Fruit fly (Drosophila melanogaster) whole organism, embryonic: ENCODE results near the gene PIG-B.

Experiments used
- Aef1 ChIP-seq: fragments of 200-800 bp; sonication (Bioruptor generic); IDR thresholded peaks from 3 replicates; pipeline ENCODE4 v1.3.6; 2022; ENCODE audit warnings: missing biosample characterization, missing genetic modification characterization
- Blimp-1 ChIP-seq: fragments of 200-800 bp; sonication (Bioruptor generic); optimal IDR thresholded peaks from 3 replicates; lab custom pipeline; 2018; ENCODE audit warnings: missing biosample characterization, missing genetic modification characterization, mild to moderate bottlenecking, moderate library complexity, missing genetic modification reagents
- CG10267 ChIP-seq: fragments of 200-800 bp; sonication (Bioruptor generic); optimal IDR thresholded peaks from 2 replicates; lab custom pipeline; 2018; ENCODE audit warnings: missing biosample characterization, mild to moderate bottlenecking, missing genetic modification characterization, moderate library complexity
- CG10959 ChIP-seq: fragments of 200-800 bp; sonication (Bioruptor generic); IDR thresholded peaks from 2 replicates; pipeline ENCODE4 v1.3.6; 2022; ENCODE audit warnings: missing biosample characterization, missing genetic modification characterization
- CG11560 ChIP-seq: fragments of 200-800 bp; sonication (Bioruptor generic); IDR thresholded peaks from 3 replicates; pipeline ENCODE4 v1.3.6; 2022; ENCODE audit warnings: missing biosample characterization, missing genetic modification characterization
- CG11695 ChIP-seq: fragments of 200-800 bp; sonication (Bioruptor generic); IDR thresholded peaks from 3 replicates; pipeline ENCODE4 v1.3.6; 2022; ENCODE audit warnings: missing biosample characterization, missing genetic modification characterization
- CG14710 ChIP-seq: fragments of 200-800 bp; sonication (Bioruptor generic); optimal IDR thresholded peaks from 3 replicates; lab custom pipeline; 2019; ENCODE audit warnings: missing biosample characterization, mild to moderate bottlenecking, missing genetic modification characterization, moderate library complexity
- CG17612 ChIP-seq: fragments of 200-800 bp; sonication (Bioruptor generic); IDR thresholded peaks from 2 replicates; pipeline ENCODE4 v1.3.6; 2022; ENCODE audit warnings: missing biosample characterization, missing genetic modification characterization
- CG17912 ChIP-seq: fragments of 200-800 bp; sonication (Bioruptor generic); optimal IDR thresholded peaks from 2 replicates; lab custom pipeline; 2018; ENCODE audit warnings: missing biosample characterization, mild to moderate bottlenecking, missing genetic modification characterization
- CG1792 ChIP-seq: fragments of 200-800 bp; sonication (Bioruptor generic); optimal IDR thresholded peaks from 2 replicates; lab custom pipeline; 2016; ENCODE audit warnings: missing biosample characterization, missing genetic modification characterization
- CG18262 ChIP-seq: fragments of 200-800 bp; optimal IDR thresholded peaks from 3 replicates; lab custom pipeline; 2019; ENCODE audit warnings: missing biosample characterization, mild to moderate bottlenecking, missing genetic modification characterization, moderate library complexity
- CG2199 ChIP-seq: fragments of 200-800 bp; sonication (Bioruptor generic); IDR thresholded peaks from 3 replicates; pipeline ENCODE4 v1.3.6; 2022; ENCODE audit warnings: missing biosample characterization, missing genetic modification characterization
- CG30020 ChIP-seq: fragments of 200-800 bp; optimal IDR thresholded peaks from 2 replicates; lab custom pipeline; 2019; ENCODE audit warnings: missing biosample characterization, mild to moderate bottlenecking, missing genetic modification characterization, moderate library complexity
- CG30431 ChIP-seq: fragments of 200-800 bp; sonication (Bioruptor generic); optimal IDR thresholded peaks from 2 replicates; lab custom pipeline; 2017; ENCODE audit warnings: missing biosample characterization, missing genetic modification characterization
- CG31441 ChIP-seq: fragments of 200-800 bp; sonication (Bioruptor generic); IDR thresholded peaks from 2 replicates; pipeline ENCODE4 v1.3.6; 2022; ENCODE audit warnings: missing biosample characterization, missing genetic modification characterization
- CG33213 ChIP-seq: fragments of 200-800 bp; sonication (Bioruptor generic); optimal IDR thresholded peaks from 3 replicates; lab custom pipeline; 2016; ENCODE audit warnings: missing biosample characterization, missing genetic modification characterization
- CG3847 ChIP-seq: fragments of 200-800 bp; sonication (Bioruptor generic); IDR thresholded peaks from 2 replicates; pipeline ENCODE4 v1.3.6; 2022; ENCODE audit warnings: missing biosample characterization, missing genetic modification characterization
- CG4328 ChIP-seq: fragments of 200-800 bp; sonication (Bioruptor generic); optimal IDR thresholded peaks from 3 replicates; lab custom pipeline; 2017; ENCODE audit warnings: missing biosample characterization, missing genetic modification reagents, missing genetic modification characterization
- CG6765 ChIP-seq: fragments of 200-800 bp; sonication (Bioruptor generic); optimal IDR thresholded peaks from 3 replicates; lab custom pipeline; 2017; ENCODE audit warnings: missing biosample characterization, mild to moderate bottlenecking, missing genetic modification characterization
- CG7372 ChIP-seq: fragments of 200-800 bp; sonication (Bioruptor generic); IDR thresholded peaks from 2 replicates; pipeline ENCODE4 v1.3.6; 2022; ENCODE audit warnings: missing biosample characterization, missing genetic modification characterization
- CG7987 ChIP-seq: fragments of 200-800 bp; sonication (Bioruptor generic); optimal IDR thresholded peaks from 2 replicates; lab custom pipeline; 2018; ENCODE audit warnings: missing biosample characterization, mild to moderate bottlenecking, missing genetic modification characterization, moderate library complexity
- CG8359 ChIP-seq: fragments of 200-800 bp; sonication (Bioruptor generic); optimal IDR thresholded peaks from 2 replicates; lab custom pipeline; 2017; ENCODE audit warnings: missing biosample characterization, mild to moderate bottlenecking, missing genetic modification characterization, borderline replicate concordance
- Dfd ChIP-seq, 2 experiments: fragments of >200 bp; optimal IDR thresholded peaks; 2 replicates each; lab custom pipeline; 2017; ENCODE audit warnings: missing biosample characterization in 2 of 2, missing genetic modification characterization in 2 of 2
- Dip3 ChIP-seq: fragments of 200-800 bp; sonication (Bioruptor generic); optimal IDR thresholded peaks from 3 replicates; lab custom pipeline; 2016; ENCODE audit warnings: missing biosample characterization, missing genetic modification characterization
- Dref ChIP-seq: fragments of 200-800 bp; sonication (Bioruptor generic); IDR thresholded peaks from 2 replicates; pipeline ENCODE4 v1.3.6; 2022; ENCODE audit warnings: missing biosample characterization, missing genetic modification characterization
- Ets97D ChIP-seq: fragments of 200-800 bp; sonication (Bioruptor generic); optimal IDR thresholded peaks from 3 replicates; lab custom pipeline; 2016; ENCODE audit warnings: missing biosample characterization, missing genetic modification characterization
- Hr39 ChIP-seq: fragments of >200 bp; optimal IDR thresholded peaks from 2 replicates; lab custom pipeline; 2017
- Med ChIP-seq: fragments of 200-800 bp; sonication (Bioruptor generic); peaks from one replicate; lab custom pipeline; 2016; ENCODE audit warnings: missing biosample characterization, missing genetic modification characterization, mild to moderate bottlenecking, inconsistent platforms, moderate library complexity
- NC2β ChIP-seq: fragments of 200-800 bp; sonication (Bioruptor generic); optimal IDR thresholded peaks from 2 replicates; lab custom pipeline; 2016; ENCODE audit warnings: missing biosample characterization, missing genetic modification characterization
- Sry-β ChIP-seq: fragments of 200-800 bp; sonication (Bioruptor generic); optimal IDR thresholded peaks from 2 replicates; lab custom pipeline; 2018; ENCODE audit warnings: missing biosample characterization, mild to moderate bottlenecking, missing genetic modification characterization, moderate library complexity
- Tbp ChIP-seq: fragments of >200 bp; optimal IDR thresholded peaks from 2 replicates; lab custom pipeline; 2018; ENCODE audit warnings: missing biosample characterization, missing genetic modification characterization
- Usf ChIP-seq: fragments of 200-800 bp; sonication (Bioruptor generic); optimal IDR thresholded peaks from 2 replicates; lab custom pipeline; 2017; ENCODE audit warnings: missing genotype, missing biosample characterization, missing genetic modification characterization
- br ChIP-seq: fragments of >200 bp; optimal IDR thresholded peaks from 2 replicates; lab custom pipeline; 2017
- bsh ChIP-seq, 2 experiments: fragments of 200-800 bp; sonication (Bioruptor generic); optimal IDR thresholded peaks; 2 replicates each; lab custom pipeline; 2017 to 2018; ENCODE audit warnings: mild to moderate bottlenecking in 2 of 2, missing biosample characterization in 2 of 2, missing genetic modification characterization in 2 of 2, moderate library complexity in 1 of 2
- caup ChIP-seq: fragments of 200-800 bp; sonication (Bioruptor generic); optimal IDR thresholded peaks from 3 replicates; lab custom pipeline; 2017; ENCODE audit warnings: missing biosample characterization, mild to moderate bottlenecking, missing genetic modification characterization, moderate library complexity; ENCODE audit not compliant: severe bottlenecking
- chif ChIP-seq, 2 experiments: fragments of 200-800 bp; sonication (Bioruptor generic); optimal IDR thresholded peaks; 3 replicates each; lab custom pipeline; 2016; ENCODE audit warnings: missing biosample characterization in 2 of 2, missing genetic modification characterization in 2 of 2
- crc ChIP-seq: fragments of 200-800 bp; sonication (Bioruptor generic); optimal IDR thresholded peaks from 2 replicates; lab custom pipeline; 2016; ENCODE audit warnings: missing biosample characterization, missing genetic modification characterization
- dati ChIP-seq: fragments of 200-800 bp; sonication (Bioruptor generic); IDR thresholded peaks from 2 replicates; pipeline ENCODE4 v1.3.6; 2022; ENCODE audit warnings: missing biosample characterization, missing genetic modification characterization
- emc ChIP-seq: fragments of 200-800 bp; sonication (Bioruptor generic); optimal IDR thresholded peaks from 2 replicates; lab custom pipeline; 2016; ENCODE audit warnings: missing biosample characterization, missing genetic modification characterization
- fd3F ChIP-seq: fragments of 200-800 bp; sonication (Bioruptor generic); optimal IDR thresholded peaks from 2 replicates; lab custom pipeline; 2018; ENCODE audit warnings: missing biosample characterization, mild to moderate bottlenecking, missing genetic modification characterization, moderate library complexity
- fd64A ChIP-seq: fragments of 200-800 bp; sonication (Bioruptor generic); optimal IDR thresholded peaks from 3 replicates; lab custom pipeline; 2018; ENCODE audit warnings: missing biosample characterization, mild to moderate bottlenecking, missing genetic modification characterization
- gsb-n ChIP-seq: fragments of 200-800 bp; sonication (Bioruptor generic); optimal IDR thresholded peaks from 3 replicates; lab custom pipeline; 2018; ENCODE audit warnings: missing biosample characterization, mild to moderate bottlenecking, missing genetic modification characterization
- hbn ChIP-seq: fragments of 200-800 bp; sonication (Bioruptor generic); IDR thresholded peaks from 2 replicates; pipeline ENCODE4 v1.3.6; 2022; ENCODE audit warnings: missing biosample characterization, missing genetic modification characterization; ENCODE audit not compliant: partially characterized antibody
- maf-S ChIP-seq: fragments of 200-800 bp; sonication (Bioruptor generic); optimal IDR thresholded peaks from 2 replicates; lab custom pipeline; 2016; ENCODE audit warnings: missing biosample characterization, missing genetic modification characterization
- nerfin-2 ChIP-seq: fragments of 200-800 bp; sonication (Bioruptor generic); IDR thresholded peaks from 2 replicates; pipeline ENCODE4 v1.3.6; 2022; ENCODE audit warnings: missing biosample characterization, missing genetic modification characterization; ENCODE audit not compliant: partially characterized antibody
- org-1 ChIP-seq: fragments of 200-800 bp; sonication (Bioruptor generic); optimal IDR thresholded peaks from 2 replicates; lab custom pipeline; 2017; ENCODE audit warnings: missing biosample characterization, missing genetic modification characterization
- ro ChIP-seq: fragments of 200-800 bp; sonication (Bioruptor generic); IDR thresholded peaks from 2 replicates; pipeline ENCODE4 v1.3.6; 2022; ENCODE audit warnings: missing biosample characterization, missing genetic modification characterization
- sc ChIP-seq, 3 experiments: fragments of >200 bp in 2 of 3; fragments of 200-800 bp in 1 of 3; sonication (Bioruptor generic) in 1 of 3; optimal IDR thresholded peaks; 2 replicates in 2 of 3; 3 replicates in 1 of 3; lab custom pipeline; 2017; ENCODE audit warnings: mild to moderate bottlenecking in 1 of 3, missing biosample characterization in 1 of 3, missing genetic modification characterization in 1 of 3, missing genetic modification reagents in 1 of 3
- sens ChIP-seq: fragments of 200-800 bp; sonication (Bioruptor generic); peaks from one replicate; lab custom pipeline; 2016; ENCODE audit warnings: missing biosample characterization, missing genetic modification characterization
- ttk ChIP-seq: fragments of 200-800 bp; sonication (Bioruptor generic); IDR thresholded peaks from 2 replicates; pipeline ENCODE4 v2.1.2; 2022; ENCODE audit warnings: missing biosample characterization, missing genetic modification characterization

Gene PIG-B

DNA sequence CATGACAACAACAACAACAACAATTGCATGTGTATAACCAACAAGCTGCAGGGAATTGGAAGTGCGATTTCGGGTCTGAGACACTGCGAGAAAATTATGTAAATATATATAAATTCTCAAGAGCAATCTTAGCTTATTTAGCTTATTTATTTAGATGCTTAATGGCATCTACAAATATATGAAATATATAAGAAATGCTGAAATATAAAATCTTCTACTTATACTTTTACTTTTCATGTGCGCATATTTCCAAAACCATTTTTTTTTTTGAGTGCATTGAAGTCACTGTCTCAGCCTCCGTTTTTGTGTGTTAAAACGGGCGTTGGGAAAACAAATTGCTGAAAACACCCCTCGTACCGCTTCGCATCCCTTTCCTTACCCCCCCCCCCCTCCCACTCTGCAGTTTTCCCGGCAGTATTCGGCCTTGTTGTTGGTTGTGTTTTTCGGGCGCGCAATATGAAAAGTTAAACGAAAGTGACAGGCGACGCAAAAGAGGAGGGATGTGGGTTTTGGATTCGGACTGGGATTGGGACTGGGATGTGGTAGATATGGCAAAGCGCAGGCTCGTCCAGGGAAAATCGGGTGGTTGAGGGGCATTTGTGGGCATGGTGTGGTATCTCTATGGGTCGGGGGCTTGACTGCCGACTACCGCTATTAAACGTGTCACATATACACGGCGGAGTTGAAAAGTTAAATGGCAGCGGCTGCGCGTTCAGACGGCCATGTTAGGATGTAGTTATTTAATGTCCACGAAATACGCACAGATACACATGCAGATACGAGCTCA lies 44.3 kb downstream of the PIG-B start (continued):
- TF ChIP-seq CG11695 (GFP tag; lab: Robert Waterston, UW) = peak; percentile 65; the same call in 1 of the 3 replicates
- peak; percentile 71 for TF ChIP-seq CG10959 (GFP tag; lab: Robert Waterston, UW)
- TF ChIP-seq ro (GFP tag; lab: Robert Waterston, UW) = no peak
- TF ChIP-seq emc (GFP tag; lab: Kevin White, UChicago) = no peak
- no peak for TF ChIP-seq Dfd (GFP tag; optimal IDR thresholded peaks at IDR 0.05; lab: Kevin White, UChicago)
- TF ChIP-seq fd64A (GFP tag; lab: Kevin White, UChicago) = no peak
- 0 out of 3 replicates have a peak, but pooled peaks have one; percentile 11 for TF ChIP-seq CG2199
- TF ChIP-seq crc (GFP tag; lab: Kevin White, UChicago) = no peak
- peak; percentile 6 for TF ChIP-seq CG30431 (GFP tag; lab: Kevin White, UChicago)
- peak; percentile 8 for TF ChIP-seq Usf (GFP tag; lab: Kevin White, UChicago)
- 0 out of 2 replicates have a peak, but pooled peaks have one; percentile 11 for TF ChIP-seq CG7372 (GFP tag; lab: Robert Waterston, UW)
- TF ChIP-seq Dref (GFP tag; lab: Robert Waterston, UW) = no peak
- TF ChIP-seq Dip3 (GFP tag; lab: Kevin White, UChicago) = no peak
- no peak for TF ChIP-seq dati (GFP tag; lab: Robert Waterston, UW)
- TF ChIP-seq hbn (GFP tag; lab: Robert Waterston, UW) = no peak
- no peak for TF ChIP-seq br (lab: Kevin White, UChicago)
- no peak for TF ChIP-seq CG1792 (GFP tag; lab: Kevin White, UChicago)
- no peak for TF ChIP-seq Hr39
- no peak for TF ChIP-seq Tbp
- peak; percentile 75 for TF ChIP-seq CG18262
- TF ChIP-seq Ets97D (GFP tag; lab: Kevin White, UChicago) = no peak
- no peak for TF ChIP-seq fd3F (GFP tag; lab: Kevin White, UChicago)
- TF ChIP-seq CG10267 (tag; lab: Kevin White, UChicago) = peak; percentile 69
- TF ChIP-seq maf-S (GFP tag; lab: Kevin White, UChicago) = no peak
- no peak for TF ChIP-seq CG8359 (GFP tag; lab: Kevin White, UChicago)
- peak; percentile 68 for TF ChIP-seq CG31441 (GFP tag; lab: Robert Waterston, UW)
- no peak for TF ChIP-seq CG6765 (GFP tag; lab: Kevin White, UChicago)
- no peak for TF ChIP-seq Sry-β (GFP tag; lab: Kevin White, UChicago)
- TF ChIP-seq CG17912 (GFP tag; lab: Kevin White, UChicago) = no peak
- TF ChIP-seq CG17612 = no peak
- TF ChIP-seq gsb-n = peak; percentile 64
- no peak for TF ChIP-seq Aef1 (GFP tag; lab: Robert Waterston, UW)
- TF ChIP-seq CG4328 (GFP tag; lab: Kevin White, UChicago) = no peak
- TF ChIP-seq org-1 (GFP tag; lab: Kevin White, UChicago) = peak; percentile 13
- TF ChIP-seq CG11560 (tag; lab: Robert Waterston, UW) = no peak
- TF ChIP-seq Blimp-1 (GFP tag; lab: Kevin White, UChicago) = peak; percentile 61
- TF ChIP-seq CG30020 (tag; lab: Kevin White, UChicago) = no peak
- 0 out of 2 replicates have a peak, but pooled peaks have one; percentile 22 for TF ChIP-seq CG3847
- no peak for TF ChIP-seq nerfin-2 (GFP tag; lab: Robert Waterston, UW)
- TF ChIP-seq sens (GFP tag; lab: Kevin White, UChicago) = peak; percentile 93
- peak; percentile 75 for TF ChIP-seq CG14710 (tag; lab: Kevin White, UChicago)
- no peak for TF ChIP-seq caup (GFP tag; lab: Kevin White, UChicago)
- no peak for TF ChIP-seq CG7987 (GFP tag; lab: Kevin White, UChicago)
- peak in 1 of 2 experiments; percentile 82 for TF ChIP-seq bsh (GFP tag; optimal IDR thresholded peaks at IDR 0.05; lab: Kevin White, UChicago)
- TF ChIP-seq ttk (GFP tag; lab: Robert Waterston, UW) = no peak
- TF ChIP-seq sc (optimal IDR thresholded peaks at IDR 0.05; lab: Kevin White, UChicago) = no peak
- TF ChIP-seq sc (GFP tag; optimal IDR thresholded peaks at IDR 0.05; lab: Kevin White, UChicago) = peak; percentile 38
- TF ChIP-seq Med = peak; percentile 39
- TF ChIP-seq chif (GFP tag; optimal IDR thresholded peaks at IDR 0.05; lab: Kevin White, UChicago) = peak in 1 of 2 experiments; percentile 1
- no peak for TF ChIP-seq NC2β (GFP tag; lab: Kevin White, UChicago)
- no peak for TF ChIP-seq CG33213
